Fruit fly (Drosophila melanogaster) whole organism, embryonic: ENCODE measurements around the gene CG6654.

Experiments
- CG10147 ChIP-seq: fragments of 200-800 bp; sonication (Bioruptor generic); optimal IDR thresholded peaks from 2 replicates; lab custom pipeline; 2019; ENCODE audit warnings: missing biosample characterization, mild to moderate bottlenecking, missing genetic modification characterization, moderate library complexity
- CG10431 ChIP-seq: fragments of 200-800 bp; sonication (Bioruptor generic); optimal IDR thresholded peaks from 3 replicates; lab custom pipeline; 2018; ENCODE audit warnings: missing biosample characterization, mild to moderate bottlenecking, missing genetic modification characterization
- CG12071 ChIP-seq: fragments of 200-800 bp; sonication (Bioruptor generic); optimal IDR thresholded peaks from 3 replicates; lab custom pipeline; 2018; ENCODE audit warnings: missing biosample characterization, mild to moderate bottlenecking, missing genetic modification characterization
- CG12104 ChIP-seq: fragments of 200-800 bp; sonication (Bioruptor generic); optimal IDR thresholded peaks from 3 replicates; lab custom pipeline; 2016; ENCODE audit warnings: missing biosample characterization, missing genetic modification characterization
- CG12219 ChIP-seq: fragments of 200-800 bp; sonication (Bioruptor generic); optimal IDR thresholded peaks from 3 replicates; lab custom pipeline; 2018; ENCODE audit warnings: missing biosample characterization, mild to moderate bottlenecking, missing genetic modification characterization
- CG15514 ChIP-seq: fragments of 200-800 bp; sonication (Bioruptor generic); optimal IDR thresholded peaks from 3 replicates; lab custom pipeline; 2017; ENCODE audit warnings: missing biosample characterization, missing genetic modification characterization, mild to moderate bottlenecking, moderate library complexity, missing genetic modification reagents
- CG1602 ChIP-seq: fragments of 200-800 bp; sonication (Bioruptor generic); optimal IDR thresholded peaks from 3 replicates; lab custom pipeline; 2016; ENCODE audit warnings: missing biosample characterization, missing genetic modification characterization
- CG17186 ChIP-seq: fragments of 200-800 bp; sonication (Bioruptor generic); optimal IDR thresholded peaks from 3 replicates; lab custom pipeline; 2017; ENCODE audit warnings: missing biosample characterization, missing genetic modification reagents, missing genetic modification characterization
- CG17361 ChIP-seq: fragments of 200-800 bp; sonication (Bioruptor generic); IDR thresholded peaks from 3 replicates; pipeline ENCODE4 v1.3.6; 2022; ENCODE audit warnings: missing biosample characterization, missing genetic modification characterization
- CG18011 ChIP-seq: fragments of 200-800 bp; sonication (Bioruptor generic); optimal IDR thresholded peaks from 2 replicates; lab custom pipeline; 2017; ENCODE audit warnings: missing biosample characterization, missing genetic modification characterization, mild to moderate bottlenecking, moderate library complexity, missing genotype
- CG2202 ChIP-seq: fragments of 200-800 bp; sonication (Bioruptor generic); optimal IDR thresholded peaks from 2 replicates; lab custom pipeline; 2018; ENCODE audit warnings: missing biosample characterization, mild to moderate bottlenecking, missing genetic modification characterization
- CG31365 ChIP-seq: fragments of 200-800 bp; sonication (Bioruptor generic); optimal IDR thresholded peaks from 2 replicates; lab custom pipeline; 2018; ENCODE audit warnings: missing biosample characterization, mild to moderate bottlenecking, missing genetic modification characterization
- CG32532 ChIP-seq: fragments of 200-800 bp; sonication (Bioruptor generic); IDR thresholded peaks from 2 replicates; pipeline ENCODE4 v1.3.6; 2022; ENCODE audit warnings: missing biosample characterization, missing genetic modification characterization
- CG32767 ChIP-seq: fragments of 200-800 bp; sonication (Bioruptor generic); IDR thresholded peaks from 2 replicates; pipeline ENCODE4 v1.3.6; 2022; ENCODE audit warnings: missing biosample characterization, missing genetic modification characterization
- CG34376 ChIP-seq: fragments of 200-800 bp; sonication (Bioruptor generic); optimal IDR thresholded peaks from 2 replicates; lab custom pipeline; 2018; ENCODE audit warnings: missing biosample characterization, mild to moderate bottlenecking, missing genetic modification characterization
- CG3726 ChIP-seq: fragments of 200-800 bp; sonication (Bioruptor generic); IDR thresholded peaks from 3 replicates; pipeline ENCODE4, ENCODE4 v1.3.6; 2022; ENCODE audit warnings: missing biosample characterization, missing genetic modification characterization
- CG4424 ChIP-seq: fragments of 200-800 bp; sonication (Bioruptor generic); optimal IDR thresholded peaks from 3 replicates; lab custom pipeline; 2016; ENCODE audit warnings: missing biosample characterization, missing genetic modification characterization
- CG4617 ChIP-seq: fragments of 200-800 bp; sonication (Bioruptor generic); optimal IDR thresholded peaks from 3 replicates; lab custom pipeline; 2016; ENCODE audit warnings: missing biosample characterization, missing genetic modification characterization, borderline replicate concordance
- CG7271 ChIP-seq: fragments of 200-800 bp; sonication (Bioruptor generic); optimal IDR thresholded peaks from 2 replicates; lab custom pipeline; 2018; ENCODE audit warnings: missing biosample characterization, mild to moderate bottlenecking, missing genetic modification characterization, moderate library complexity
- CG8765 ChIP-seq: fragments of 200-800 bp; sonication (Bioruptor generic); IDR thresholded peaks from 2 replicates; pipeline ENCODE4 v1.3.6; 2022; ENCODE audit warnings: missing biosample characterization, missing genetic modification characterization
- CG9932 ChIP-seq: fragments of 200-800 bp; sonication (Bioruptor generic); IDR thresholded peaks from 2 replicates; pipeline ENCODE4 v1.3.6; 2022; ENCODE audit warnings: missing biosample characterization, missing genetic modification characterization
- Chrac-16 ChIP-seq: fragments of 200-800 bp; sonication (Bioruptor generic); optimal IDR thresholded peaks from 3 replicates; lab custom pipeline; 2016; ENCODE audit warnings: missing biosample characterization, missing genetic modification characterization
- D19B ChIP-seq: fragments of 200-800 bp; sonication (Bioruptor generic); optimal IDR thresholded peaks from 2 replicates; lab custom pipeline; 2017; ENCODE audit warnings: missing biosample characterization, mild to moderate bottlenecking, missing genetic modification characterization
- Doc2 ChIP-seq: fragments of 200-800 bp; sonication (Bioruptor generic); IDR thresholded peaks from 2 replicates; pipeline ENCODE4 v1.3.6; 2022; ENCODE audit warnings: missing biosample characterization, missing genetic modification characterization
- Gug ChIP-seq: fragments of 200-800 bp; sonication (Bioruptor generic); IDR thresholded peaks from 4 replicates; pipeline ENCODE4 v1.3.6; 2022; ENCODE audit warnings: missing biosample characterization, missing genetic modification characterization
- H2.0 ChIP-seq: fragments of 200-800 bp; sonication (Bioruptor generic); IDR thresholded peaks from 2 replicates; pipeline ENCODE4 v1.3.6; 2022; ENCODE audit warnings: missing biosample characterization, missing genetic modification characterization
- HLH4C ChIP-seq: fragments of 200-800 bp; sonication (Bioruptor generic); IDR thresholded peaks from 3 replicates; pipeline ENCODE4 v1.3.6; 2022; ENCODE audit warnings: missing biosample characterization, missing genetic modification characterization; ENCODE audit not compliant: partially characterized antibody
- HLHmδ ChIP-seq: fragments of 200-800 bp; sonication (Bioruptor generic); optimal IDR thresholded peaks from 2 replicates; lab custom pipeline; 2018; ENCODE audit warnings: missing biosample characterization, mild to moderate bottlenecking, missing genetic modification characterization, moderate library complexity
- Hmx ChIP-seq: fragments of 200-800 bp; sonication (Bioruptor generic); optimal IDR thresholded peaks from 2 replicates; lab custom pipeline; 2016; ENCODE audit warnings: missing biosample characterization, missing genetic modification characterization
- MBD-R2 ChIP-seq: fragments of 200-800 bp; sonication (Bioruptor generic); IDR thresholded peaks from 2 replicates; pipeline ENCODE4 v1.3.6; 2022; ENCODE audit warnings: missing biosample characterization, missing genetic modification characterization
- Rx ChIP-seq: fragments of 200-800 bp; sonication (Bioruptor generic); IDR thresholded peaks from 2 replicates; pipeline ENCODE4 v1.3.6; 2022; ENCODE audit warnings: missing biosample characterization, missing genetic modification characterization
- Stat92E ChIP-seq, 3 experiments: fragments of >200 bp in 2 of 3; fragments of 200-800 bp in 1 of 3; sonication (Bioruptor generic) in 1 of 3; optimal IDR thresholded peaks; 2 replicates each; lab custom pipeline; 2017 to 2019; ENCODE audit warnings: missing biosample characterization in 3 of 3, missing genetic modification characterization in 3 of 3, mild to moderate bottlenecking in 1 of 3, moderate library complexity in 1 of 3
- bcd ChIP-seq: fragments of 200-800 bp; sonication (Bioruptor generic); optimal IDR thresholded peaks from 2 replicates; lab custom pipeline; 2017; ENCODE audit warnings: missing biosample characterization, mild to moderate bottlenecking, missing genetic modification characterization
- croc ChIP-seq: fragments of 200-800 bp; sonication (Bioruptor generic); conservative IDR thresholded peaks from 3 replicates; pipeline ENCODE4 v1.3.6; 2022; ENCODE audit warnings: missing biosample characterization, missing genetic modification characterization
- cwo ChIP-seq: fragments of 200-800 bp; sonication (Bioruptor generic); optimal IDR thresholded peaks from 3 replicates; lab custom pipeline; 2017; ENCODE audit warnings: missing biosample characterization, missing genetic modification characterization, mild to moderate bottlenecking, moderate library complexity, missing genetic modification reagents
- dysf ChIP-seq: fragments of 200-800 bp; sonication (Bioruptor generic); IDR thresholded peaks from 3 replicates; pipeline ENCODE4 v1.3.6; 2022; ENCODE audit warnings: missing biosample characterization, missing genetic modification characterization
- fd3F ChIP-seq: fragments of 200-800 bp; sonication (Bioruptor generic); optimal IDR thresholded peaks from 2 replicates; lab custom pipeline; 2018; ENCODE audit warnings: missing biosample characterization, mild to moderate bottlenecking, missing genetic modification characterization, moderate library complexity
- fru ChIP-seq: fragments of >200 bp; optimal IDR thresholded peaks from 2 replicates; lab custom pipeline; 2017
- ham ChIP-seq: fragments of 200-800 bp; sonication (Bioruptor generic); IDR thresholded peaks from 2 replicates; pipeline ENCODE4 v1.3.6; 2022; ENCODE audit warnings: missing biosample characterization, missing genetic modification characterization
- jing ChIP-seq: fragments of 200-800 bp; sonication (Bioruptor generic); optimal IDR thresholded peaks from 2 replicates; lab custom pipeline; 2018; ENCODE audit warnings: missing biosample characterization, mild to moderate bottlenecking, missing genetic modification characterization
- jumu ChIP-seq: fragments of 200-800 bp; sonication (Bioruptor generic); optimal IDR thresholded peaks from 3 replicates; lab custom pipeline; 2016; ENCODE audit warnings: missing biosample characterization, missing genetic modification characterization
- nom ChIP-seq: fragments of 200-800 bp; sonication (Bioruptor generic); optimal IDR thresholded peaks from 2 replicates; lab custom pipeline; 2017; ENCODE audit warnings: missing biosample characterization, missing genetic modification characterization, mild to moderate bottlenecking, moderate library complexity, missing genetic modification reagents
- p53 ChIP-seq: fragments of 200-800 bp; sonication (Bioruptor generic); optimal IDR thresholded peaks from 2 replicates; lab custom pipeline; 2016; ENCODE audit warnings: missing biosample characterization, missing genetic modification characterization
- pan ChIP-seq, 4 experiments: fragments of >200 bp in 3 of 4; fragments of 200-800 bp in 1 of 4; sonication (Bioruptor generic) in 1 of 4; optimal IDR thresholded peaks in 3 of 4; IDR thresholded peaks in 1 of 4; 2 replicates each; pipeline versions ENCODE4 v1.3.6 to Lab custom; 2017 to 2022; ENCODE audit warnings: missing biosample characterization in 2 of 4, missing genetic modification characterization in 2 of 4, mixed read lengths in 1 of 4
- prd ChIP-seq, 3 experiments: fragments of >200 bp in 2 of 3; fragments of 200-800 bp in 1 of 3; sonication (Bioruptor generic) in 1 of 3; optimal IDR thresholded peaks in 2 of 3; IDR thresholded peaks in 1 of 3; 2 replicates in 2 of 3; 3 replicates in 1 of 3; pipeline versions ENCODE4 v1.3.6 to Lab custom; 2017 to 2022; ENCODE audit warnings: missing biosample characterization in 1 of 3, missing genetic modification characterization in 1 of 3
- sisA ChIP-seq: fragments of 200-800 bp; sonication (Bioruptor generic); IDR thresholded peaks from 2 replicates; pipeline ENCODE4 v1.3.6; 2022; ENCODE audit warnings: missing biosample characterization, missing genetic modification characterization
- trh ChIP-seq: fragments of 200-800 bp; sonication (Bioruptor generic); optimal IDR thresholded peaks from 2 replicates; lab custom pipeline; 2016; ENCODE audit warnings: missing biosample characterization, missing genetic modification characterization
- zf30C ChIP-seq: fragments of 200-800 bp; sonication (Bioruptor generic); optimal IDR thresholded peaks from 3 replicates; lab custom pipeline; 2018; ENCODE audit warnings: missing biosample characterization, mild to moderate bottlenecking, missing genetic modification characterization

The CG6654 gene

dm6 chr3R:15229329-15229876 is 15.9 kb upstream of the CG6654 start, which contains the start of the genes Art3 and mRpS10 (continued):
- TF ChIP-seq CG9932 (GFP tag; lab: Robert Waterston, UW), result peak; percentile 100
- TF ChIP-seq p53 (GFP tag; lab: Kevin White, UChicago), result peak; percentile 99
- peak; percentile 100 for TF ChIP-seq ham
- TF ChIP-seq fd3F (GFP tag; lab: Kevin White, UChicago), result peak; percentile 100
- TF ChIP-seq zf30C (GFP tag; lab: Kevin White, UChicago), result peak; percentile 72

- TF ChIP-seq jumu (GFP tag; lab: Kevin White, UChicago) (peak; percentile 9), CG8765 (GFP tag; lab: Robert Waterston, UW) (no peak), dysf (GFP tag; lab: Robert Waterston, UW) (no peak), CG7271 (tag; lab: Kevin White, UChicago) (no peak), Gug (GFP tag; lab: Robert Waterston, UW) (no peak), nom (no peak), CG10431 (GFP tag; lab: Kevin White, UChicago) (no peak), HLH4C (GFP tag; lab: Robert Waterston, UW) (peak; percentile 89), CG34376 (no peak), fru (no peak), CG2202 (tag; lab: Kevin White, UChicago) (no peak), CG4617 (GFP tag; lab: Kevin White, UChicago) (peak; percentile 66), pan (optimal IDR thresholded peaks at IDR 0.05; lab: Kevin White, UChicago) (no peak), pan (GFP tag; optimal IDR thresholded peaks at IDR 0.05 in 1 of 2, IDR thresholded peaks at IDR 0.05 in 1 of 2) (no peak), croc (GFP tag; lab: Robert Waterston, UW) (no peak), CG12104 (GFP tag; lab: Kevin White, UChicago) (no peak), sisA (no peak), CG15514 (GFP tag; lab: Kevin White, UChicago) (peak; percentile 68), CG17361 (GFP tag; lab: Robert Waterston, UW) (no peak), CG3726 (GFP tag; lab: Robert Waterston, UW) (no peak), CG32767 (no peak), H2.0 (GFP tag; lab: Robert Waterston, UW) (no peak), CG18011 (GFP tag; lab: Kevin White, UChicago) (no peak), CG32532 (GFP tag; lab: Robert Waterston, UW) (no peak), Rx (no peak), jing (no peak), D19B (GFP tag; lab: Kevin White, UChicago) (no peak), trh (no peak), MBD-R2 (GFP tag; lab: Robert Waterston, UW) (peak; percentile 82), Stat92E (GFP tag; optimal IDR thresholded peaks at IDR 0.05; lab: Kevin White, UChicago) (peak in 1 of 3 experiments; percentile 69), CG12071 (GFP tag; lab: Kevin White, UChicago) (no peak), CG1602 (GFP tag; lab: Kevin White, UChicago) (peak; percentile 0), prd (optimal IDR thresholded peaks at IDR 0.05; lab: Kevin White, UChicago) (no peak), prd (GFP tag; IDR thresholded peaks at IDR 0.05; lab: Robert Waterston, UW) (no peak), cwo (no peak), Chrac-16 (GFP tag; lab: Kevin White, UChicago) (no peak), Doc2 (GFP tag; lab: Robert Waterston, UW) (no peak), Hmx (GFP tag; lab: Kevin White, UChicago) (no peak), bcd (GFP tag; lab: Kevin White, UChicago) (no peak), CG4424 (GFP tag; lab: Kevin White, UChicago) (no peak), CG10147 (GFP tag; lab: Kevin White, UChicago) (no peak), CG12219 (GFP tag; lab: Kevin White, UChicago) (no peak), HLHmδ (GFP tag; lab: Kevin White, UChicago) (no peak), CG31365 (no peak), CG17186 (GFP tag; lab: Kevin White, UChicago) (peak; percentile 3)
Observed at dm6 chr3R:15225279-15225730, 11.8 kb upstream of the CG6654 start, which contains the start of the genes CG31344 and Caf1-55. Gene CG31344, minus strand, starts transcription at chr3R:15225329. Gene Caf1-55, plus strand, starts transcription at chr3R:15225576.
